Worm (Caenorhabditis elegans) whole organism, mixed stage, embryonic: ENCODE results near the gene nep-26.

ENCODE experiments used
- M03D4.4 ChIP-seq: sonication (generic microtip); optimal IDR thresholded peaks from 2 replicates; lab custom pipeline; 2017; ENCODE audit warnings: mild to moderate bottlenecking, missing genetic modification characterization, missing compliant biosample characterization
- bed-3 ChIP-seq: fragments of 200-800 bp; sonication (Bioruptor generic); optimal IDR thresholded peaks from 3 replicates; lab custom pipeline; 2018; ENCODE audit warnings: mild to moderate bottlenecking, missing genetic modification characterization, moderate library complexity, missing compliant biosample characterization
- blmp-1 ChIP-seq: fragments of 150-350 bp; optimal IDR thresholded peaks from 2 replicates; lab custom pipeline; 2014; ENCODE audit warnings: missing biosample characterization, missing genetic modification characterization
- ceh-43 ChIP-seq: fragments of 200-800 bp; sonication (Bioruptor generic); optimal IDR thresholded peaks from 2 replicates; lab custom pipeline; 2018; ENCODE audit warnings: mild to moderate bottlenecking, missing genetic modification characterization, moderate library complexity, missing compliant biosample characterization
- ceh-83 ChIP-seq: fragments of 200-800 bp; sonication (Bioruptor generic); optimal IDR thresholded peaks from 2 replicates; lab custom pipeline; 2018; ENCODE audit warnings: mild to moderate bottlenecking, missing genetic modification characterization, missing compliant biosample characterization
- ces-1 ChIP-seq: fragments of 150-350 bp; optimal IDR thresholded peaks from 2 replicates; lab custom pipeline; 2014; ENCODE audit warnings: missing biosample characterization, missing genetic modification reagents, missing genetic modification characterization
- cnd-1 ChIP-seq: fragments of 200-800 bp; sonication (Bioruptor generic); optimal IDR thresholded peaks from 2 replicates; lab custom pipeline; 2018; ENCODE audit warnings: mild to moderate bottlenecking, missing genetic modification characterization, missing compliant biosample characterization
- drap-1 ChIP-seq: fragments of 200-800 bp; sonication (Bioruptor generic); optimal IDR thresholded peaks from 3 replicates; lab custom pipeline; 2018; ENCODE audit warnings: mild to moderate bottlenecking, missing genetic modification characterization, missing compliant biosample characterization
- elt-1 ChIP-seq: sonication (generic microtip); optimal IDR thresholded peaks from 2 replicates; lab custom pipeline; 2017; ENCODE audit warnings: missing genetic modification characterization, mild to moderate bottlenecking, missing compliant biosample characterization, antibody characterized with exemption, moderate library complexity, borderline replicate concordance; ENCODE audit not compliant: insufficient read depth
- elt-3 ChIP-seq: fragments of 150-350 bp; optimal IDR thresholded peaks from 2 replicates; lab custom pipeline; 2014; ENCODE audit warnings: missing biosample characterization, missing genetic modification characterization
- flh-1 ChIP-seq: fragments of 200-800 bp; sonication (Bioruptor generic); optimal IDR thresholded peaks from 2 replicates; lab custom pipeline; 2018; ENCODE audit warnings: mild to moderate bottlenecking, missing genetic modification characterization, moderate library complexity, missing compliant biosample characterization
- ham-2 ChIP-seq: fragments of 200-800 bp; sonication (Bioruptor generic); optimal IDR thresholded peaks from 2 replicates; lab custom pipeline; 2018; ENCODE audit warnings: mild to moderate bottlenecking, missing genetic modification characterization, missing compliant biosample characterization
- lin-13 ChIP-seq: fragments of 150-350 bp; optimal IDR thresholded peaks from 2 replicates; lab custom pipeline; 2014; ENCODE audit warnings: missing biosample characterization, missing genetic modification characterization
- lin-32 ChIP-seq: fragments of 200-800 bp; sonication (Bioruptor generic); optimal IDR thresholded peaks from 2 replicates; lab custom pipeline; 2018; ENCODE audit warnings: mild to moderate bottlenecking, missing genetic modification characterization, missing compliant biosample characterization
- lsy-2 ChIP-seq: fragments of 150-350 bp; optimal IDR thresholded peaks from 2 replicates; lab custom pipeline; 2014; ENCODE audit warnings: missing biosample characterization, missing genetic modification characterization
- mab-5 ChIP-seq: fragments of 150-350 bp; optimal IDR thresholded peaks from 2 replicates; lab custom pipeline; 2014; ENCODE audit warnings: missing biosample characterization, missing genetic modification characterization
- mep-1 ChIP-seq: fragments of 150-350 bp; optimal IDR thresholded peaks from 2 replicates; lab custom pipeline; 2017; ENCODE audit warnings: missing biosample characterization, missing genetic modification reagents, missing genetic modification characterization, inconsistent platforms
- mls-2 ChIP-seq: sonication (generic microtip); optimal IDR thresholded peaks from 2 replicates; lab custom pipeline; 2016; ENCODE audit warnings: mild to moderate bottlenecking, missing genetic modification characterization, moderate library complexity, missing compliant biosample characterization
- nhr-12 ChIP-seq: fragments of 150-350 bp; optimal IDR thresholded peaks from 2 replicates; lab custom pipeline; 2014; ENCODE audit warnings: missing biosample characterization, missing genetic modification characterization
- nhr-2 ChIP-seq: fragments of 150-350 bp; optimal IDR thresholded peaks from 2 replicates; lab custom pipeline; 2014; ENCODE audit warnings: missing biosample characterization, missing genetic modification characterization
- nhr-237 ChIP-seq: fragments of 150-350 bp; optimal IDR thresholded peaks from 2 replicates; lab custom pipeline; 2014; ENCODE audit warnings: missing biosample characterization, missing genetic modification characterization
- nhr-28 ChIP-seq: fragments of 150-350 bp; optimal IDR thresholded peaks from 2 replicates; lab custom pipeline; 2014; ENCODE audit warnings: missing biosample characterization, missing genetic modification characterization
- nhr-76 ChIP-seq: sonication (generic microtip); optimal IDR thresholded peaks from 2 replicates; lab custom pipeline; 2017; ENCODE audit warnings: missing biosample characterization, missing genetic modification characterization
- pha-4 ChIP-seq: fragments of 150-350 bp; optimal IDR thresholded peaks from 2 replicates; lab custom pipeline; 2018; ENCODE audit warnings: missing biosample characterization, missing genetic modification reagents, missing genetic modification characterization
- sem-2 ChIP-seq: fragments of 200-800 bp; sonication (Bioruptor generic); optimal IDR thresholded peaks from 2 replicates; lab custom pipeline; 2018; ENCODE audit warnings: mild to moderate bottlenecking, missing genetic modification characterization, missing compliant biosample characterization
- snpc-4 ChIP-seq: fragments of 150-350 bp; optimal IDR thresholded peaks from 2 replicates; lab custom pipeline; 2014; ENCODE audit warnings: missing biosample characterization, missing genetic modification characterization
- sptf-1 ChIP-seq: sonication (generic microtip); optimal IDR thresholded peaks from 2 replicates; lab custom pipeline; 2017; ENCODE audit warnings: mild to moderate bottlenecking, missing genetic modification characterization, moderate library complexity, missing compliant biosample characterization
- tbx-8 ChIP-seq: fragments of 200-800 bp; sonication (Bioruptor generic); optimal IDR thresholded peaks from 2 replicates; lab custom pipeline; 2018; ENCODE audit warnings: mild to moderate bottlenecking, missing genetic modification characterization, moderate library complexity, missing compliant biosample characterization
- unc-120 ChIP-seq: sonication (generic microtip); optimal IDR thresholded peaks from 2 replicates; lab custom pipeline; 2017; ENCODE audit warnings: missing genetic modification characterization, missing compliant biosample characterization; ENCODE audit not compliant: poor library complexity, severe bottlenecking
- unc-39 ChIP-seq: fragments of 150-350 bp; optimal IDR thresholded peaks from 2 replicates; lab custom pipeline; 2014; ENCODE audit warnings: missing biosample characterization, missing genetic modification characterization
- unc-62 ChIP-seq: fragments of 150-350 bp; optimal IDR thresholded peaks from 2 replicates; lab custom pipeline; 2014; ENCODE audit warnings: missing biosample characterization, missing genetic modification reagents, missing genetic modification characterization
- zip-8 ChIP-seq: fragments of 150-350 bp; optimal IDR thresholded peaks from 2 replicates; lab custom pipeline; 2014; ENCODE audit warnings: missing biosample characterization, missing genetic modification characterization
- ztf-11 ChIP-seq: fragments of 150-350 bp; optimal IDR thresholded peaks from 2 replicates; lab custom pipeline; 2014; ENCODE audit warnings: missing biosample characterization, missing genetic modification characterization

The nep-26 gene

ce11 chrII:10300082-10300749, at the start of gene nep-26:
nep-26 (minus strand) TSS chrII:10300132.
- no peak for TF ChIP-seq sem-2 (GFP tag; lab: Kevin White, UChicago)
- TF ChIP-seq cnd-1 (tag; lab: Kevin White, UChicago) = no peak
- TF ChIP-seq lin-32 (GFP tag; lab: Kevin White, UChicago) = no peak
- no peak for TF ChIP-seq unc-120 (tag; lab: Kevin White, UChicago)
- peak; percentile 16 for TF ChIP-seq zip-8 (tag; lab: Kevin White, UChicago)
- TF ChIP-seq blmp-1 (tag; lab: Kevin White, UChicago) = no peak
- no peak for TF ChIP-seq mls-2 (tag; lab: Kevin White, UChicago)
- no peak for TF ChIP-seq nhr-28 (tag; lab: Kevin White, UChicago)
- TF ChIP-seq unc-62 (GFP tag; lab: Kevin White, UChicago) = peak; percentile 54
- no peak for TF ChIP-seq nhr-76
- no peak for TF ChIP-seq nhr-237

- no peak for TF ChIP-seq bed-3 (GFP tag; lab: Kevin White, UChicago)
- TF ChIP-seq pha-4 = no peak
- TF ChIP-seq tbx-8 (GFP tag; lab: Kevin White, UChicago) = no peak
- TF ChIP-seq lin-13 (tag; lab: Kevin White, UChicago) = no peak
Measured at ce11 chrII:10346075-10346474, 46.1 kb upstream of the nep-26 start, which contains the start of gene C07E3.10. C07E3.10 (plus strand) TSS chrII:10346375.

- TF ChIP-seq drap-1 (GFP tag; lab: Kevin White, UChicago) = no peak
- TF ChIP-seq, all 35 proteins: peak for 0
Measured at ce11 chrII:10345012-10345411, 45.1 kb upstream of the nep-26 start, which contains the start of gene pro-2. pro-2 (minus strand) TSS chrII:10345112.

- TF ChIP-seq sptf-1 (tag; lab: Kevin White, UChicago) = peak; percentile 58
Measured at ce11 chrII:10336151-10336550, 36.2 kb upstream of the nep-26 start.

- TF ChIP-seq lin-32 (GFP tag; lab: Kevin White, UChicago) (no peak), elt-1 (tag; lab: Kevin White, UChicago) (no peak), mab-5 (tag; lab: Kevin White, UChicago) (no peak), ceh-43 (GFP tag; lab: Kevin White, UChicago) (no peak), nhr-12 (tag; lab: Kevin White, UChicago) (no peak), unc-39 (tag; lab: Kevin White, UChicago) (no peak), nhr-237 (no peak), ceh-83 (no peak), ham-2 (no peak), nhr-28 (tag; lab: Kevin White, UChicago) (no peak), ztf-11 (tag; lab: Kevin White, UChicago) (no peak), M03D4.4 (tag; lab: Kevin White, UChicago) (no peak), sem-2 (GFP tag; lab: Kevin White, UChicago) (no peak), elt-3 (no peak)
Measured at ce11 chrII:10329754-10330153, 29.8 kb upstream of the nep-26 start.

- TF ChIP-seq flh-1 (GFP tag; lab: Kevin White, UChicago) = no peak
- no peak for TF ChIP-seq zip-8 (tag; lab: Kevin White, UChicago)
- no peak for TF ChIP-seq mep-1 (tag; lab: Kevin White, UChicago)
- TF ChIP-seq nhr-2 = no peak
- no peak for TF ChIP-seq M03D4.4 (tag; lab: Kevin White, UChicago)
- no peak for TF ChIP-seq unc-62 (GFP tag; lab: Kevin White, UChicago)
- TF ChIP-seq elt-3 = no peak
- TF ChIP-seq lin-32 (GFP tag; lab: Kevin White, UChicago) = no peak
- no peak for TF ChIP-seq nhr-12 (tag; lab: Kevin White, UChicago)
- TF ChIP-seq nhr-76 = no peak
- TF ChIP-seq ztf-11 (tag; lab: Kevin White, UChicago) = no peak
- no peak for TF ChIP-seq snpc-4 (tag; lab: Kevin White, UChicago)
- TF ChIP-seq ceh-83 = no peak
- TF ChIP-seq mab-5 (tag; lab: Kevin White, UChicago) = no peak
- TF ChIP-seq nhr-28 (tag; lab: Kevin White, UChicago) = no peak
- TF ChIP-seq mls-2 (tag; lab: Kevin White, UChicago) = no peak
- TF ChIP-seq pha-4 = no peak
- no peak for TF ChIP-seq ces-1
- no peak for TF ChIP-seq ham-2
- no peak for TF ChIP-seq lsy-2
Measured at ce11 chrII:10325615-10326232, 25.8 kb upstream of the nep-26 start, which contains the start of gene appg-1. appg-1 (plus strand) TSS chrII:10326041.
